Worm (Caenorhabditis elegans) whole organism, midembryonic: ENCODE data around the gene nhr-277.

ENCODE experiments used
- klf-2 ChIP-seq: fragments of 200-800 bp; sonication (Bioruptor generic); conservative IDR thresholded peaks from 2 replicates; pipeline ENCODE4 v1.3.6; 2022; ENCODE audit warnings: missing genetic modification reagents, missing genetic modification characterization, missing compliant biosample characterization
- ztf-23 ChIP-seq: fragments of 200-800 bp; sonication (Bioruptor generic); IDR thresholded peaks from 2 replicates; pipeline ENCODE4 v1.3.6; 2022; ENCODE audit warnings: missing genetic modification reagents, missing genetic modification characterization, missing compliant biosample characterization

DNA sequence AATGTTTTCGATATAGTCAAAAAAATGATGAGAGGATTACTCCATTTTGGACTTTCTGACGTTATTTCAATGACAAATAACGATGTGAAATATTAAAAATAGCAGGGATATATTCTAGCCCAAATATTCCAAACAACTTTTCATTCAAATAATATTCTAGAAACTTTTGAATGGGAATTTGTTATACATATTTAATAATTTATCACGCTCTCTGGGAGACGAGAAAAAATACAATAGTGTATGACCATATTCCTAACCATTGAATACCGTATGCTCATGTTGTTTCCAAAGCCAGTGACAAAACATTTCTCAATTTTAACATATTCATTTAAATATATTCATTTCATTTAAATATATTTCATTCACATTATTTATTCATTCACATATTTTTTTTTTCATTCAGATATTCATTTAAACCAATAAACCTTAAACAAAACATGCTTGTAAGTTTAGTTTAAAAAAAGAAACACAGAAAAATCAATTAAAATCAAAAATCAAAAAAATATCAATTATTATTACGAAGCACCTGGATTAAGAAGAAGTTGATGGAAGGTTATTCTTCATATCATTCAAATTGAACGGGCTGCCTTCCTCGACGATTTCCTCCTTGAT is 33.1 kb upstream of the nhr-277 start:
- TF ChIP-seq klf-2 (GFP tag; lab: Robert Waterston, UW) (no peak), ztf-23 (GFP tag; lab: Robert Waterston, UW) (no peak)
